Worm (Caenorhabditis elegans): ENCODE measurements around the gene fbxb-3.

- TF ChIP-seq unc-62 (GFP tag; optimal IDR thresholded peaks at IDR 0.05), result no peak
- TF ChIP-seq ZK546.5 (tag; optimal IDR thresholded peaks at IDR 0.05), result no peak
- no peak for TF ChIP-seq ztf-11 (tag; optimal IDR thresholded peaks at IDR 0.05)
- no peak for TF ChIP-seq nhr-11 (tag; optimal IDR thresholded peaks at IDR 0.05)
- no peak for TF ChIP-seq pqm-1 (tag; optimal IDR thresholded peaks at IDR 0.05)
- no peak for TF ChIP-seq nhr-237 (tag; optimal IDR thresholded peaks at IDR 0.05)
- TF ChIP-seq elt-3 (tag; optimal IDR thresholded peaks at IDR 0.05), result no peak
- TF ChIP-seq nhr-12 (tag; optimal IDR thresholded peaks at IDR 0.05), result no peak
- TF ChIP-seq ama-1 (optimal IDR thresholded peaks at IDR 0.05), result no peak
Measured at ce11 chrIV:11858142-11858541, 19.4 kb downstream of the fbxb-3 start, which contains the start of gene let-92.

Measured in whole organism, L3 larva.